Fruit fly (Drosophila melanogaster) whole organism, embryonic: Measurements from ENCODE around the gene Ret.

Source experiments
- Asciz ChIP-seq: fragments of 200-800 bp; sonication (Bioruptor generic); optimal IDR thresholded peaks from 2 replicates; lab custom pipeline; 2017; ENCODE audit warnings: missing biosample characterization, mild to moderate bottlenecking, missing genetic modification characterization, missing genetic modification reagents
- Atf6 ChIP-seq: fragments of 200-800 bp; sonication (Bioruptor generic); IDR thresholded peaks from 2 replicates; pipeline ENCODE4 v1.3.6; 2022; ENCODE audit warnings: missing biosample characterization, missing genetic modification characterization
- CG12104 ChIP-seq: fragments of 200-800 bp; sonication (Bioruptor generic); optimal IDR thresholded peaks from 3 replicates; lab custom pipeline; 2016; ENCODE audit warnings: missing biosample characterization, missing genetic modification characterization
- CG14014 ChIP-seq: fragments of 200-800 bp; sonication (Bioruptor generic); IDR thresholded peaks from 2 replicates; pipeline ENCODE4 v1.3.6; 2022; ENCODE audit warnings: missing biosample characterization, missing genetic modification characterization
- CG14860 ChIP-seq: fragments of 200-800 bp; sonication (Bioruptor generic); IDR thresholded peaks from 3 replicates; pipeline ENCODE4 v1.3.6; 2022; ENCODE audit warnings: missing biosample characterization, missing genetic modification characterization; ENCODE audit not compliant: partially characterized antibody
- CG15479 ChIP-seq: fragments of 200-800 bp; sonication (Bioruptor generic); optimal IDR thresholded peaks from 3 replicates; lab custom pipeline; 2019; ENCODE audit warnings: missing biosample characterization, mild to moderate bottlenecking, missing genetic modification characterization, moderate library complexity
- CG17829 ChIP-seq: fragments of 200-800 bp; optimal IDR thresholded peaks from 2 replicates; lab custom pipeline; 2019; ENCODE audit warnings: missing biosample characterization, mild to moderate bottlenecking, missing genetic modification characterization, moderate library complexity
- CG18262 ChIP-seq: fragments of 200-800 bp; optimal IDR thresholded peaks from 3 replicates; lab custom pipeline; 2019; ENCODE audit warnings: missing biosample characterization, mild to moderate bottlenecking, missing genetic modification characterization, moderate library complexity
- CG30403 ChIP-seq: fragments of 200-800 bp; sonication (Bioruptor generic); optimal IDR thresholded peaks from 3 replicates; lab custom pipeline; 2016; ENCODE audit warnings: missing biosample characterization, missing genetic modification characterization
- CG31365 ChIP-seq: fragments of 200-800 bp; sonication (Bioruptor generic); optimal IDR thresholded peaks from 2 replicates; lab custom pipeline; 2018; ENCODE audit warnings: missing biosample characterization, mild to moderate bottlenecking, missing genetic modification characterization
- CG4707 ChIP-seq: fragments of 200-800 bp; sonication (Bioruptor generic); optimal IDR thresholded peaks from 2 replicates; lab custom pipeline; 2018; ENCODE audit warnings: missing biosample characterization, mild to moderate bottlenecking, missing genetic modification characterization, moderate library complexity
- CG5180 ChIP-seq: fragments of 200-800 bp; sonication (Bioruptor generic); optimal IDR thresholded peaks from 3 replicates; lab custom pipeline; 2017; ENCODE audit warnings: missing biosample characterization, missing genetic modification characterization, mild to moderate bottlenecking, moderate library complexity, missing genetic modification reagents
- CG6689 ChIP-seq: fragments of 200-800 bp; sonication (Bioruptor generic); IDR thresholded peaks from 2 replicates; pipeline ENCODE4 v1.3.6; 2022; ENCODE audit warnings: missing biosample characterization, missing genetic modification characterization
- CG7745 ChIP-seq: fragments of 200-800 bp; sonication (Bioruptor generic); optimal IDR thresholded peaks from 2 replicates; lab custom pipeline; 2018; ENCODE audit warnings: missing biosample characterization, mild to moderate bottlenecking, missing genetic modification characterization, moderate library complexity
- CG9797 ChIP-seq: fragments of 200-800 bp; sonication (Bioruptor generic); optimal IDR thresholded peaks from 3 replicates; lab custom pipeline; 2018; ENCODE audit warnings: missing biosample characterization, mild to moderate bottlenecking, missing genetic modification characterization
- CHES-1-like ChIP-seq: fragments of 200-800 bp; sonication (Bioruptor generic); optimal IDR thresholded peaks from 2 replicates; lab custom pipeline; 2016; ENCODE audit warnings: missing biosample characterization, missing genetic modification characterization
- Fer1 ChIP-seq: fragments of 200-800 bp; sonication (Bioruptor generic); optimal IDR thresholded peaks from 2 replicates; lab custom pipeline; 2017; ENCODE audit warnings: missing biosample characterization, mild to moderate bottlenecking, missing genetic modification characterization
- Jarid2 ChIP-seq: fragments of 200-800 bp; sonication (Bioruptor generic); optimal IDR thresholded peaks from 3 replicates; lab custom pipeline; 2017; ENCODE audit warnings: mild to moderate bottlenecking, missing biosample characterization, missing genetic modification reagents, missing genetic modification characterization
- Nf-YB ChIP-seq: fragments of 200-800 bp; sonication (Bioruptor generic); optimal IDR thresholded peaks from 3 replicates; lab custom pipeline; 2019; ENCODE audit warnings: missing biosample characterization, mild to moderate bottlenecking, missing genetic modification characterization, moderate library complexity
- Nf-YC ChIP-seq: fragments of 200-800 bp; optimal IDR thresholded peaks from 3 replicates; lab custom pipeline; 2019; ENCODE audit warnings: missing biosample characterization, mild to moderate bottlenecking, missing genetic modification characterization, moderate library complexity
- Opbp ChIP-seq: fragments of 200-800 bp; sonication (Bioruptor generic); IDR thresholded peaks from 3 replicates; pipeline ENCODE4 v1.3.6; 2022; ENCODE audit warnings: missing biosample characterization, missing genetic modification characterization; ENCODE audit not compliant: partially characterized antibody
- Scr ChIP-seq: fragments of 200-800 bp; sonication (Bioruptor generic); IDR thresholded peaks from 2 replicates; pipeline ENCODE4 v1.3.6; 2022; ENCODE audit warnings: missing biosample characterization, missing genetic modification characterization; ENCODE audit not compliant: partially characterized antibody
- Taf1 ChIP-seq: fragments of 200-800 bp; sonication (Bioruptor generic); IDR thresholded peaks from 2 replicates; pipeline ENCODE4 v1.3.6; 2022; ENCODE audit warnings: missing biosample characterization, missing genetic modification characterization
- Xbp1 ChIP-seq: fragments of 200-800 bp; sonication (Bioruptor generic); optimal IDR thresholded peaks from 3 replicates; lab custom pipeline; 2016; ENCODE audit warnings: missing biosample characterization, mild to moderate bottlenecking, missing genetic modification characterization
- abd-A ChIP-seq: fragments of 200-800 bp; sonication (Bioruptor generic); optimal IDR thresholded peaks from 3 replicates; lab custom pipeline; 2019; ENCODE audit warnings: missing biosample characterization, mild to moderate bottlenecking, missing genetic modification characterization, moderate library complexity
- bowl ChIP-seq: fragments of 200-800 bp; sonication (Bioruptor generic); IDR thresholded peaks from 2 replicates; pipeline ENCODE4 v1.3.6; 2022; ENCODE audit warnings: missing biosample characterization, missing genetic modification characterization
- cg ChIP-seq: fragments of 200-800 bp; sonication (Bioruptor generic); optimal IDR thresholded peaks from 3 replicates; lab custom pipeline; 2019; ENCODE audit warnings: missing biosample characterization, mild to moderate bottlenecking, missing genetic modification characterization, moderate library complexity
- cwo ChIP-seq: fragments of 200-800 bp; sonication (Bioruptor generic); optimal IDR thresholded peaks from 3 replicates; lab custom pipeline; 2017; ENCODE audit warnings: missing biosample characterization, missing genetic modification characterization, mild to moderate bottlenecking, moderate library complexity, missing genetic modification reagents
- ewg ChIP-seq: fragments of 200-800 bp; sonication (Bioruptor generic); optimal IDR thresholded peaks from 3 replicates; lab custom pipeline; 2017; ENCODE audit warnings: mild to moderate bottlenecking, missing biosample characterization, missing genetic modification reagents, missing genetic modification characterization
- fd64A ChIP-seq: fragments of 200-800 bp; sonication (Bioruptor generic); optimal IDR thresholded peaks from 3 replicates; lab custom pipeline; 2018; ENCODE audit warnings: missing biosample characterization, mild to moderate bottlenecking, missing genetic modification characterization
- ftz-f1 ChIP-seq: fragments of 200-800 bp; sonication (Bioruptor generic); optimal IDR thresholded peaks from 2 replicates; lab custom pipeline; 2016; ENCODE audit warnings: missing biosample characterization, missing genetic modification characterization
- ham ChIP-seq: fragments of 200-800 bp; sonication (Bioruptor generic); IDR thresholded peaks from 2 replicates; pipeline ENCODE4 v1.3.6; 2022; ENCODE audit warnings: missing biosample characterization, missing genetic modification characterization
- lbe ChIP-seq: fragments of 200-800 bp; sonication (Bioruptor generic); optimal IDR thresholded peaks from 2 replicates; lab custom pipeline; 2016; ENCODE audit warnings: missing biosample characterization, mild to moderate bottlenecking, missing genetic modification characterization
- lilli ChIP-seq: fragments of 200-800 bp; sonication (Bioruptor generic); optimal IDR thresholded peaks from 3 replicates; lab custom pipeline; 2016; ENCODE audit warnings: missing biosample characterization, missing genetic modification characterization
- lov ChIP-seq, 2 experiments: fragments of 200-800 bp in 1 of 2; fragments of >200 bp in 1 of 2; sonication (Bioruptor generic) in 1 of 2; IDR thresholded peaks in 1 of 2; optimal IDR thresholded peaks in 1 of 2; 2 replicates in 1 of 2; 3 replicates in 1 of 2; pipeline versions ENCODE4 v1.3.6 to Lab custom; 2017 to 2022; ENCODE audit warnings: missing biosample characterization in 1 of 2, missing genetic modification characterization in 1 of 2
- nom ChIP-seq: fragments of 200-800 bp; sonication (Bioruptor generic); optimal IDR thresholded peaks from 2 replicates; lab custom pipeline; 2017; ENCODE audit warnings: missing biosample characterization, missing genetic modification characterization, mild to moderate bottlenecking, moderate library complexity, missing genetic modification reagents
- onecut ChIP-seq: fragments of 200-800 bp; sonication (Bioruptor generic); IDR thresholded peaks from 2 replicates; pipeline ENCODE4 v1.3.6; 2022; ENCODE audit warnings: missing biosample characterization, missing genetic modification characterization
- pros ChIP-seq: fragments of 200-800 bp; sonication (Bioruptor generic); optimal IDR thresholded peaks from 3 replicates; lab custom pipeline; 2019; ENCODE audit warnings: missing biosample characterization, mild to moderate bottlenecking, missing genetic modification characterization, moderate library complexity
- psq ChIP-seq: fragments of 200-800 bp; sonication (Bioruptor generic); optimal IDR thresholded peaks from 2 replicates; lab custom pipeline; 2017; ENCODE audit warnings: missing biosample characterization, missing genetic modification characterization
- scrt ChIP-seq: fragments of 200-800 bp; sonication (Bioruptor generic); optimal IDR thresholded peaks from 2 replicates; lab custom pipeline; 2018; ENCODE audit warnings: missing biosample characterization, mild to moderate bottlenecking, missing genetic modification characterization, moderate library complexity
- sqz ChIP-seq: fragments of 200-800 bp; sonication (Bioruptor generic); optimal IDR thresholded peaks from 3 replicates; lab custom pipeline; 2018; ENCODE audit warnings: missing biosample characterization, mild to moderate bottlenecking, missing genetic modification characterization
- trem ChIP-seq: fragments of 200-800 bp; optimal IDR thresholded peaks from 3 replicates; lab custom pipeline; 2019; ENCODE audit warnings: missing biosample characterization, mild to moderate bottlenecking, missing genetic modification characterization, moderate library complexity
- yki ChIP-seq: fragments of >200 bp; optimal IDR thresholded peaks from 3 replicates; lab custom pipeline; 2018
- zf30C ChIP-seq: fragments of 200-800 bp; sonication (Bioruptor generic); optimal IDR thresholded peaks from 3 replicates; lab custom pipeline; 2018; ENCODE audit warnings: missing biosample characterization, mild to moderate bottlenecking, missing genetic modification characterization

The Ret gene

dm6 chr2L:21243964-21244466 lies 45.5 kb upstream of the Ret start (continued):
- TF ChIP-seq Atf6 (GFP tag; lab: Robert Waterston, UW), result 0 out of 2 replicates have a peak, but pooled peaks have one; percentile 12
- no peak for TF ChIP-seq fd64A (GFP tag; lab: Kevin White, UChicago)
- peak; percentile 47 for TF ChIP-seq scrt
- peak; percentile 43 for TF ChIP-seq ftz-f1 (GFP tag; lab: Kevin White, UChicago)
- no peak for TF ChIP-seq lov (optimal IDR thresholded peaks at IDR 0.05; lab: Kevin White, UChicago)
- 0 out of 3 replicates have a peak, but pooled peaks have one; percentile 63 for TF ChIP-seq lov (GFP tag; IDR thresholded peaks at IDR 0.05; lab: Robert Waterston, UW)
- TF ChIP-seq CG9797 (GFP tag; lab: Kevin White, UChicago), result no peak
- TF ChIP-seq ham (GFP tag; lab: Robert Waterston, UW), result no peak
- TF ChIP-seq Xbp1, result peak; percentile 12
- TF ChIP-seq, all 482 proteins: peak for 24

DNA sequence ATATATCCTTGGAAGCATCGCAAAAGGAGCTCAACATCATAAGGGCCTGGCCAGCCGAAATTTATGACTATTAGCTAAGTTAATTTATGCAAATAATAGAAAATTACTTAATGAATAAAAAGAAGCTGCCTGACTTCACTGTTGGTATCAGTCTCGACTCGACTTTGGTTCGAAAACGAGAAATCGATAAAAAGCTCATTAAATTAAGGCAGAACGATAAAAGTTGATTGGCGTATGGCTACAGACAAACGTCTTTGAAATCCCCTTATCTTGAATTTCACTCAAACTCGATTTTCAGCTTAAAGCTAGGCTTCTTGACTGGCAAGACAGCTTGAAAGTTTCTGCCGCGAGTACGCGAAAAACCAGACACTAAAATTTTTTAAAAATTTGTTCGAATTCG lies 43.8 kb upstream of the Ret start:
- TF ChIP-seq CG18262, result no peak
- TF ChIP-seq abd-A (tag; lab: Kevin White, UChicago), result peak; percentile 58
- TF ChIP-seq onecut (GFP tag; lab: Robert Waterston, UW), result peak; percentile 59
- no peak for TF ChIP-seq bowl (GFP tag; lab: Robert Waterston, UW)

- no peak for TF ChIP-seq lilli (GFP tag; lab: Kevin White, UChicago)
- no peak for TF ChIP-seq CG30403
- TF ChIP-seq onecut (GFP tag; lab: Robert Waterston, UW), result peak; percentile 29; the same call in 1 of the 2 replicates
- no peak for TF ChIP-seq Taf1 (GFP tag; lab: Robert Waterston, UW)
- peak; percentile 92 for TF ChIP-seq pros (GFP tag; lab: Kevin White, UChicago)
- TF ChIP-seq CG14014 (GFP tag; lab: Robert Waterston, UW), result no peak
- peak; percentile 49 for TF ChIP-seq nom (GFP tag; lab: Kevin White, UChicago)
- TF ChIP-seq ewg, result peak; percentile 95
- peak; percentile 3 for TF ChIP-seq CG7745 (tag; lab: Kevin White, UChicago)
- TF ChIP-seq CG12104, result no peak
- TF ChIP-seq Nf-YB (GFP tag; lab: Kevin White, UChicago), result peak; percentile 85
- TF ChIP-seq CG6689 (GFP tag; lab: Robert Waterston, UW), result no peak
- TF ChIP-seq yki (lab: Kevin White, UChicago), result peak; percentile 90
- TF ChIP-seq lbe (GFP tag; lab: Kevin White, UChicago), result peak; percentile 52
- TF ChIP-seq psq (GFP tag; lab: Kevin White, UChicago), result peak; percentile 94
- TF ChIP-seq cwo (GFP tag; lab: Kevin White, UChicago), result no peak
- TF ChIP-seq CG17829 (tag; lab: Kevin White, UChicago), result peak; percentile 15
- TF ChIP-seq CG31365 (tag; lab: Kevin White, UChicago), result peak; percentile 94
- TF ChIP-seq CHES-1-like (GFP tag; lab: Kevin White, UChicago), result peak; percentile 10
- TF ChIP-seq Scr (GFP tag; lab: Robert Waterston, UW), result no peak
- peak; percentile 83 for TF ChIP-seq cg (GFP tag; lab: Kevin White, UChicago)
- peak; percentile 46 for TF ChIP-seq sqz
- peak; percentile 86 for TF ChIP-seq Nf-YC (tag; lab: Kevin White, UChicago)
- TF ChIP-seq Jarid2 (GFP tag; lab: Kevin White, UChicago), result peak; percentile 26
- peak; percentile 6 for TF ChIP-seq Asciz (GFP tag; lab: Kevin White, UChicago)
- TF ChIP-seq Opbp (GFP tag; lab: Robert Waterston, UW), result no peak
- peak; percentile 68 for TF ChIP-seq CG5180 (GFP tag; lab: Kevin White, UChicago)
- TF ChIP-seq CG15479 (GFP tag; lab: Kevin White, UChicago), result peak; percentile 91
- TF ChIP-seq trem (tag; lab: Kevin White, UChicago), result peak; percentile 13
- no peak for TF ChIP-seq CG14860 (GFP tag; lab: Robert Waterston, UW)
- TF ChIP-seq zf30C (GFP tag; lab: Kevin White, UChicago), result peak; percentile 18
- TF ChIP-seq Fer1 (GFP tag; lab: Kevin White, UChicago), result no peak
- peak; percentile 8 for TF ChIP-seq CG4707 (GFP tag; lab: Kevin White, UChicago)
These were observed 39.3 kb upstream of the Ret start for dm6 chr2L:21237748-21238459.
